Fruit fly (Drosophila melanogaster) whole organism, adult: ENCODE results near the gene dj.

ENCODE experiments used
- CG33017 ChIP-seq: fragments of 200-800 bp; sonication (Bioruptor generic); optimal IDR thresholded peaks from 2 replicates; lab custom pipeline; 2018; ENCODE audit warnings: missing biosample characterization, mild to moderate bottlenecking, missing genetic modification characterization, moderate library complexity
- Hr96 ChIP-seq: fragments of 200-800 bp; sonication (Bioruptor generic); optimal IDR thresholded peaks from 2 replicates; lab custom pipeline; 2016; ENCODE audit warnings: missing biosample characterization, missing genetic modification characterization
- cnc ChIP-seq, 2 experiments: fragments of >200 bp; optimal IDR thresholded peaks; 2 replicates each; lab custom pipeline; 2017
- kay ChIP-seq: fragments of 200-800 bp; sonication (Bioruptor generic); peaks from one replicate; lab custom pipeline; 2016; ENCODE audit warnings: missing biosample characterization, missing genetic modification characterization, borderline replicate concordance

DNA sequence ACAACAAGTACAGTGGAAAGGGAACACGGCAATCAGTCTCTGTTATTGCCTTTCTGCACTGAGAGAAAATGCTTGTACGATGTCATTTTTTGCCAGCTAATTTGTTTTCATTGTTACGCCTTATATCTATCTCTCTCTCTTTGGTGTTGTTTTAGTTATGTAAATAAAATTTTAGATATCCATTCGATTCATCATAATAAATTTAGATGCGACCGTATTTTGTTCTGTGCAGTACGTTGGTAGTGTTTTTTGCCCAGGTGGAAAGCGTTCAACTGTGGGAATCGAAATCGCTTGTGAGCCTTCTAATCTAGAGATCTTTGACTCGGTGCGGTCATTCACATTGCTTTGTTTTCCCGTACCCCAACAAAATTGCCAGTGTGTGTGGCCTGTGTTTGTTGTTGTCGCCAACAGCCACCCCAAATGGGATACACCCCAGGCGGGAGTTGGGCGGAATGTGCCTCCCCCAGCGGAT, 16.6 kb downstream of the dj start:
- TF ChIP-seq Hr96 (GFP tag; lab: Kevin White, UChicago): peak; percentile 90
- TF ChIP-seq cnc (optimal IDR thresholded peaks at IDR 0.05; lab: Kevin White, UChicago): no peak
- TF ChIP-seq CG33017 (tag; lab: Kevin White, UChicago): peak; percentile 91
- TF ChIP-seq kay (GFP tag; lab: Kevin White, UChicago): peak; percentile 94
